Fruit fly (Drosophila melanogaster): ENCODE data around the gene CG46412.
A peak's percentile ranks its signal among the peaks of the same experiment; 100 is the strongest.

The CG46412 gene

dm6 chr3L:11539511-11540329 lies 24.2 kb downstream of the CG46412 start:
- TF ChIP-seq CG8478 (optimal IDR thresholded peaks at IDR 0.05) (no peak), CTCF (optimal IDR thresholded peaks at IDR 0.05) (no peak)

dm6 chr3L:11536767-11537419 lies 27.0 kb downstream of the CG46412 start:
- TF ChIP-seq CG8478 (optimal IDR thresholded peaks at IDR 0.05) = no peak
- no peak for TF ChIP-seq CTCF (optimal IDR thresholded peaks at IDR 0.05)

- TF ChIP-seq CTCF (optimal IDR thresholded peaks at IDR 0.05) = no peak
- TF ChIP-seq CG8478 (optimal IDR thresholded peaks at IDR 0.05) = no peak
These were observed 27.7 kb downstream of the CG46412 start for dm6 chr3L:11536132-11536531.

dm6 chr3L:11534391-11535246 lies 29.3 kb downstream of the CG46412 start:
- no peak for TF ChIP-seq CTCF (optimal IDR thresholded peaks at IDR 0.05)
- no peak for TF ChIP-seq CG8478 (optimal IDR thresholded peaks at IDR 0.05)

DNA sequence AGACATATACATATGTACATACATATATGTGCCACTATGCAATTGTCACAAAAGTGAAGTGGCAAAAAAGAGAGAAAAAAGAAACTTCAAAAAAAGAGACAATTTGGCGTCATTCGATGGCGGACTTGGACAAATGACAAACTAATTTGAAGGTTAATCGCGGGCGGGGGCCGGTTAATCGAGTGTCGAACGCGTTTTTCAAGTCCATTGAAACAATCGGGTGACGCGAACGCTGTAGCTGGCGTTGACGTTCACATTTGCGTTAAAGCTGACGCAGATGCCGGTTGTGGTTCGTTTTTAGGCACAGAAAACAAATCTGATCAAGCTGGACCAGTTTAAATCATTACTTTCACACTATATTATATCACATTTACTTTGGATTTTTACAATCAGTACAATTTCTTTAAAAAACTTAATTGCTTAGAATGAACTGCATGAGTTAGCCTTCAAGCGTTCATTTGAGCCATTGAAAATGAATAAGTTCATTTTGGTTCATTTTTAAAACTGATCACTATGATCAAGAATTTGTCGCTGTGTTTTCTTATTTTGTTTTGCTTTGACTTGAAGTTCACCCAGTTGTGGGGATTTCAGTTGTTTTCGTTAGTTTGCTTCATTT lies 30.1 kb downstream of the CG46412 start:
- TF ChIP-seq CTCF (optimal IDR thresholded peaks at IDR 0.05) (no peak), CG8478 (optimal IDR thresholded peaks at IDR 0.05) (no peak)

dm6 chr3L:11531994-11532732 lies 31.7 kb downstream of the CG46412 start:
- TF ChIP-seq CG8478 (optimal IDR thresholded peaks at IDR 0.05) (no peak), CTCF (optimal IDR thresholded peaks at IDR 0.05) (no peak)

dm6 chr3L:11531300-11531699 lies 32.6 kb downstream of the CG46412 start:
- TF ChIP-seq CTCF (optimal IDR thresholded peaks at IDR 0.05) (no peak), CG8478 (optimal IDR thresholded peaks at IDR 0.05) (no peak)

DNA sequence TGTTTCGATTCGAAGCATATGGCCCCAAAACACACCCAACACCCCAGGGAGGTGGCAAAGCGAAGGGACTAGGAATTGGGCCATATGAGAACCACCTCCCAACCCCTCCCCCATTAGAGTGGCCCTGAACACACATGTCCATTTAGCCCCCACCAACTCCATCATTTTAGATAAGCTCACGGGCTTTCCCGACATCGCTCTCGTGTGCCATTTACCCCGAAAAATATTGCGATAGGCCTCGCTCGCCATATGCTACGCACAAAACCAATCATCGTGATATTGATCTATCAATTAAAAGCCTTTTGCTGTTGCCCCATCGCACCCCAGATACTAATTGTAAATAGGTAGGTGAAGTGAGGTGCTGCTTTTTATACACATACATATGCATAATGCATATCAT lies 33.5 kb downstream of the CG46412 start:
- TF ChIP-seq CG8478 (optimal IDR thresholded peaks at IDR 0.05) (no peak), CTCF (optimal IDR thresholded peaks at IDR 0.05) (no peak)

dm6 chr3L:11529707-11530106 lies 34.2 kb downstream of the CG46412 start:
- TF ChIP-seq CG8478 (optimal IDR thresholded peaks at IDR 0.05) = no peak

dm6 chr3L:11528397-11528923 lies 35.4 kb downstream of the CG46412 start:
- TF ChIP-seq CG8478 (optimal IDR thresholded peaks at IDR 0.05) (no peak), CTCF (optimal IDR thresholded peaks at IDR 0.05) (no peak)

- TF ChIP-seq CG8478 (optimal IDR thresholded peaks at IDR 0.05) = no peak
- TF ChIP-seq CTCF (optimal IDR thresholded peaks at IDR 0.05) = no peak
These were observed 37.2 kb downstream of the CG46412 start for dm6 chr3L:11526644-11527184.

DNA sequence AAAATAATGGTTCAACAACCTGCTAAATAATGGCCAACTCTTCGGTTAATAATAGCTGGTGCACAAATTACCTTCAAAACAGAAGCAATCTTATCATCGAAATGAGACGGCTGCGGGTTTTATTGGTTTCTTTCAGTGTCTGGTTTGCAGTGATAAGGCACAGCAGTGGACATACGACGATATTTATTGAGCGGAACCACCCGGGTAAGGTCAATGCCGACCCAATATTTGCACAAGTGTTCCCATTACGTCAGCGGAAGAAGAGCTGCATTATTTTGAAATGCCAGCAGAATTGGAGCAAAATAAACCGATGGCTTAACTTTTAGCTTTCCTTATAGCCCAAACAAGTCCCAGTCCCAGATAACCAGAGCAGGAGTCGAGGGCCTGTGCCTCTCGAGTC lies 38.1 kb downstream of the CG46412 start:
- no peak for TF ChIP-seq CG8478 (optimal IDR thresholded peaks at IDR 0.05)
- no peak for TF ChIP-seq CTCF (optimal IDR thresholded peaks at IDR 0.05)

DNA sequence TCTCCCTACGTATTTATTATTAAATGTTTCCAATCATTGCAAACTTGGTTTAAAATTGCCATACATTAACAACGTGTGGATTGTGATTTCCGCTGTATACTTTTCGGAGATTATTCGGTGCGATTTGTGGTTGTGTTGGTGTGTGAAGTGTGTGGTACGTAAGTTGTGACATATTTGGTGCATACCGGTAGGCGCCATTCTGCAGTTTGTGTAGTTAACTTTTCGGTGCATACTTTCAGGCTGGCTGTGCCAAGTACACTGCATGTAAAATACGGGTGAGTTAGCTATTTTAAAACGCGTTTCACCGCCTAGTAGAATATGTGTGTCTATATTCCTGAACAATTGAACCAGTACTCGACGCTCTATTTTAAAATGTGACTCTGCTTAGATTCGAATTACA lies 40.6 kb downstream of the CG46412 start:
- no peak for TF ChIP-seq CG8478 (optimal IDR thresholded peaks at IDR 0.05)
- TF ChIP-seq CTCF (optimal IDR thresholded peaks at IDR 0.05) = peak; percentile 74 to 75

DNA sequence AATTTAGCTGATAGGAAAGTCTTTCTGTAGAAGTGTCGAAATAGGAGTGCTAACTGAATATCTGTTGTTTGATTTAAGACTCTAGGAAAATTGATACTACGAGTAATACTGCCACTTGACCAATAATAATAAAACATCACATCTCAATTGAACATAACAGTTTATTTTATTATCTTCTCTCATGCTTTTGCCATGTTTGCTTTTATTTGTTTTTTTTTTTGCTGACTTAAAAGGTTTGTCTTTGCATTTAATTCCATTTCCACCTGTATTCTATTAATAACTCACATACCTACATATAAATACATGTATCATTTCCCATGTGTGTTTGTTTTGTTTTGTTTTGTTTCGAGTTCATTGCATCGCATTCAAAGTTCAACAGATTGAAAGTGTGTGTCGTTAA lies 41.3 kb downstream of the CG46412 start, which contains the start of the genes CG11714 and Fuca:
TSS of gene CG11714 (minus strand) at position 101 of the 400 bp plus-strand sequence.
TSS of gene Fuca (minus strand) at position 101 of the 400 bp plus-strand sequence.
- TF ChIP-seq CTCF (optimal IDR thresholded peaks at IDR 0.05) (no peak), CG8478 (optimal IDR thresholded peaks at IDR 0.05) (no peak)
